Fruit fly (Drosophila melanogaster) whole organism, wandering third instar larva: ENCODE results near the gene Cyp28c1.

Experiments used
- Abd-B ChIP-seq: fragments of >200 bp; optimal IDR thresholded peaks from 2 replicates; lab custom pipeline; 2017; ENCODE audit warnings: missing biosample characterization, missing genetic modification characterization
- CG32264 ChIP-seq: fragments of 200-800 bp; sonication (Bioruptor generic); optimal IDR thresholded peaks from 2 replicates; lab custom pipeline; 2016; ENCODE audit warnings: missing biosample characterization, missing genetic modification characterization
- CG9705 ChIP-seq: fragments of 200-800 bp; sonication (Bioruptor generic); optimal IDR thresholded peaks from 2 replicates; lab custom pipeline; 2018; ENCODE audit warnings: missing biosample characterization, mild to moderate bottlenecking, missing genetic modification characterization
- CrebA ChIP-seq: fragments of 200-800 bp; sonication (Bioruptor generic); optimal IDR thresholded peaks from 2 replicates; lab custom pipeline; 2016; ENCODE audit warnings: missing biosample characterization, mild to moderate bottlenecking, missing genetic modification characterization, borderline replicate concordance
- Dfd ChIP-seq: fragments of >200 bp; optimal IDR thresholded peaks from 2 replicates; lab custom pipeline; 2017; ENCODE audit warnings: missing biosample characterization, missing genetic modification characterization
- Dif ChIP-seq: fragments of 200-275, 200-300 bp; sonication (Bioruptor generic); optimal IDR thresholded peaks from 2 replicates; lab custom pipeline; 2018; ENCODE audit warnings: missing biosample characterization, missing genetic modification characterization; ENCODE audit not compliant: partially characterized antibody
- HLH106 ChIP-seq: fragments of 200-800 bp; optimal IDR thresholded peaks from 3 replicates; lab custom pipeline; 2019; ENCODE audit warnings: missing biosample characterization, mild to moderate bottlenecking, missing genetic modification characterization, moderate library complexity
- Hnf4 ChIP-seq: fragments of 200-800 bp; sonication (Bioruptor generic); optimal IDR thresholded peaks from 2 replicates; lab custom pipeline; 2016; ENCODE audit warnings: missing biosample characterization, mild to moderate bottlenecking, missing genetic modification characterization
- Hr78 ChIP-seq: fragments of >200 bp; optimal IDR thresholded peaks from 2 replicates; lab custom pipeline; 2017; ENCODE audit warnings: missing biosample characterization, missing genetic modification characterization
- Hr83 ChIP-seq: fragments of 200-300 bp; sonication (Bioruptor generic); optimal IDR thresholded peaks from 2 replicates; lab custom pipeline; 2016; ENCODE audit warnings: missing biosample characterization, mild to moderate bottlenecking, missing genetic modification characterization, moderate library complexity; ENCODE audit not compliant: poor library complexity, severe bottlenecking
- Jra ChIP-seq: sonication (Bioruptor generic); optimal IDR thresholded peaks from 2 replicates; lab custom pipeline; 2016; ENCODE audit warnings: missing biosample characterization, missing genetic modification characterization
- Mio ChIP-seq: sonication (Bioruptor generic); optimal IDR thresholded peaks from 2 replicates; lab custom pipeline; 2016; ENCODE audit warnings: missing biosample characterization, missing genetic modification characterization
- Myc ChIP-seq: fragments of >200 bp; optimal IDR thresholded peaks from 2 replicates; lab custom pipeline; 2017
- N ChIP-seq: fragments of >200 bp; optimal IDR thresholded peaks from 2 replicates; lab custom pipeline; 2018; ENCODE audit warnings: missing biosample characterization, missing external identifiers, missing genetic modification characterization
- OdsH ChIP-seq: fragments of 200-800 bp; sonication (Bioruptor generic); optimal IDR thresholded peaks from 2 replicates; lab custom pipeline; 2016; ENCODE audit warnings: missing biosample characterization, mild to moderate bottlenecking, missing genetic modification characterization
- Rel ChIP-seq, 2 experiments: fragments of 200-800 bp; sonication (Bioruptor generic) in 1 of 2; optimal IDR thresholded peaks; 2 replicates in 1 of 2; 3 replicates in 1 of 2; lab custom pipeline; 2016 to 2019; ENCODE audit warnings: mild to moderate bottlenecking in 2 of 2, missing biosample characterization in 2 of 2, missing genetic modification characterization in 2 of 2, moderate library complexity in 1 of 2
- Sp1 ChIP-seq: fragments of 200-800 bp; sonication (Bioruptor generic); optimal IDR thresholded peaks from 3 replicates; lab custom pipeline; 2019; ENCODE audit warnings: missing biosample characterization, mild to moderate bottlenecking, missing genetic modification characterization, moderate library complexity
- br ChIP-seq: fragments of 200-800 bp; sonication (Bioruptor generic); optimal IDR thresholded peaks from 2 replicates; lab custom pipeline; 2016; ENCODE audit warnings: missing biosample characterization, missing genetic modification characterization
- brk ChIP-seq: fragments of 200-800 bp; sonication (Bioruptor generic); optimal IDR thresholded peaks from 2 replicates; lab custom pipeline; 2016; ENCODE audit warnings: missing biosample characterization, mild to moderate bottlenecking, missing genetic modification characterization
- dl ChIP-seq, 2 experiments: fragments of 175-275, 200-275 bp in 1 of 2; fragments of 200-275 bp in 1 of 2; sonication (Bioruptor generic); optimal IDR thresholded peaks; lab custom pipeline; 2018; ENCODE audit warnings: mild to moderate bottlenecking in 2 of 2, missing biosample characterization in 2 of 2, missing genetic modification characterization in 2 of 2, moderate library complexity in 2 of 2; ENCODE audit not compliant: partially characterized antibody in 2 of 2, insufficient read depth in 1 of 2
- dmrt93B ChIP-seq: fragments of 200-800 bp; sonication (Bioruptor generic); optimal IDR thresholded peaks from 2 replicates; lab custom pipeline; 2018; ENCODE audit warnings: missing biosample characterization, mild to moderate bottlenecking, missing genetic modification characterization
- dsf ChIP-seq: sonication (Bioruptor generic); optimal IDR thresholded peaks from 2 replicates; lab custom pipeline; 2016; ENCODE audit warnings: missing biosample characterization, missing genetic modification characterization, borderline replicate concordance
- ey ChIP-seq: fragments of 200-800 bp; sonication (Bioruptor generic); optimal IDR thresholded peaks from 2 replicates; lab custom pipeline; 2016; ENCODE audit warnings: missing biosample characterization, missing genetic modification characterization
- foxo ChIP-seq, 2 experiments: fragments of 200-800 bp; sonication (Bioruptor generic); optimal IDR thresholded peaks; 2 replicates in 1 of 2; 3 replicates in 1 of 2; lab custom pipeline; 2016 to 2017; ENCODE audit warnings: missing biosample characterization in 2 of 2, missing genetic modification characterization in 2 of 2
- h ChIP-seq: fragments of 200-800 bp; sonication (Bioruptor generic); optimal IDR thresholded peaks from 3 replicates; lab custom pipeline; 2016; ENCODE audit warnings: missing biosample characterization, mild to moderate bottlenecking, missing genetic modification characterization
- lola ChIP-seq: fragments of >200 bp; optimal IDR thresholded peaks from 2 replicates; lab custom pipeline; 2017; ENCODE audit warnings: missing biosample characterization, missing genetic modification characterization
- pan ChIP-seq: fragments of >200 bp; optimal IDR thresholded peaks from 2 replicates; lab custom pipeline; 2017
- psq ChIP-seq: fragments of 200-800 bp; sonication (Bioruptor generic); optimal IDR thresholded peaks from 3 replicates; lab custom pipeline; 2017; ENCODE audit warnings: missing biosample characterization, mild to moderate bottlenecking, missing genetic modification characterization, moderate library complexity
- rgr ChIP-seq: fragments of 200-800 bp; sonication (Bioruptor generic); optimal IDR thresholded peaks from 3 replicates; lab custom pipeline; 2016; ENCODE audit warnings: missing biosample characterization, mild to moderate bottlenecking, missing genetic modification characterization
- sage ChIP-seq: fragments of 200-800 bp; sonication (Bioruptor generic); optimal IDR thresholded peaks from 2 replicates; lab custom pipeline; 2016; ENCODE audit warnings: missing biosample characterization, mild to moderate bottlenecking, missing genetic modification characterization
- sv ChIP-seq: fragments of 200-800 bp; sonication (Bioruptor generic); optimal IDR thresholded peaks from 3 replicates; lab custom pipeline; 2016; ENCODE audit warnings: missing biosample characterization, missing genetic modification characterization
- tai ChIP-seq: sonication (Bioruptor generic); optimal IDR thresholded peaks from 2 replicates; lab custom pipeline; 2016; ENCODE audit warnings: missing biosample characterization, missing genetic modification characterization
- usp ChIP-seq: fragments of >200 bp; optimal IDR thresholded peaks from 2 replicates; lab custom pipeline; 2017; ENCODE audit warnings: missing biosample characterization, missing genetic modification characterization
- woc ChIP-seq: sonication (Bioruptor generic); optimal IDR thresholded peaks from 2 replicates; lab custom pipeline; 2016; ENCODE audit warnings: missing biosample characterization, mild to moderate bottlenecking, missing genetic modification characterization

The Cyp28c1 gene

dm6 chrX:11821946-11822345 lies 17.5 kb upstream of the Cyp28c1 start:
- TF ChIP-seq foxo (GFP tag; optimal IDR thresholded peaks at IDR 0.05; lab: Kevin White, UChicago) (peak in 1 of 2 experiments; percentile 17), HLH106 (peak; percentile 19), psq (GFP tag; lab: Kevin White, UChicago) (no peak), rgr (GFP tag; lab: Kevin White, UChicago) (peak; percentile 5)

dm6 chrX:11823003-11823402 lies 16.4 kb upstream of the Cyp28c1 start:
- TF ChIP-seq Mio (no peak), foxo (GFP tag; optimal IDR thresholded peaks at IDR 0.05; lab: Kevin White, UChicago) (no peak), HLH106 (peak; percentile 12), br (GFP tag; lab: Kevin White, UChicago) (peak; percentile 34), sv (GFP tag; lab: Kevin White, UChicago) (no peak), usp (GFP tag; lab: Kevin White, UChicago) (no peak), Dif (GFP tag; lab: Kevin White, UChicago) (peak; percentile 65), dsf (no peak), OdsH (no peak), Sp1 (GFP tag; lab: Kevin White, UChicago) (peak; percentile 37), sage (GFP tag; lab: Kevin White, UChicago) (no peak), dmrt93B (no peak), h (GFP tag; lab: Kevin White, UChicago) (peak; percentile 6), lola (GFP tag; lab: Kevin White, UChicago) (no peak), brk (GFP tag; lab: Kevin White, UChicago) (no peak), CG9705 (GFP tag; lab: Kevin White, UChicago) (no peak), psq (GFP tag; lab: Kevin White, UChicago) (no peak), Abd-B (GFP tag; lab: Kevin White, UChicago) (no peak), CrebA (no peak), rgr (GFP tag; lab: Kevin White, UChicago) (peak; percentile 7), N (GFP tag; lab: Kevin White, UChicago) (no peak), Dfd (GFP tag; lab: Kevin White, UChicago) (no peak), Myc (lab: Kevin White, UChicago) (no peak), Hr78 (GFP tag; lab: Kevin White, UChicago) (no peak)
- TF ChIP-seq, all 38 proteins: peak for 6

- TF ChIP-seq Jra (GFP tag; lab: Kevin White, UChicago), result no peak
- no peak for TF ChIP-seq Abd-B (GFP tag; lab: Kevin White, UChicago)
- no peak for TF ChIP-seq pan (lab: Kevin White, UChicago)
- no peak for TF ChIP-seq CG32264 (GFP tag; lab: Kevin White, UChicago)
- no peak for TF ChIP-seq h (GFP tag; lab: Kevin White, UChicago)
- TF ChIP-seq Myc (lab: Kevin White, UChicago), result no peak
- no peak for TF ChIP-seq sv (GFP tag; lab: Kevin White, UChicago)
- TF ChIP-seq tai (GFP tag; lab: Kevin White, UChicago), result no peak
- no peak for TF ChIP-seq dl (GFP tag; optimal IDR thresholded peaks at IDR 0.05; lab: Kevin White, UChicago; ENCODE audit: insufficient read depth in 1 of 2, partially characterized antibody in 2 of 2)
- TF ChIP-seq Hnf4, result no peak
Measured at dm6 chrX:11828336-11829007, 10.9 kb upstream of the Cyp28c1 start.

dm6 chrX:11837926-11838325 lies 1.5 kb upstream of the Cyp28c1 start, which contains the start of gene CG15741:
CG15741 (minus strand) TSS chrX:11838026.
- no peak for TF ChIP-seq h (GFP tag; lab: Kevin White, UChicago)
- TF ChIP-seq Hr83 (GFP tag; lab: Kevin White, UChicago), result no peak
- TF ChIP-seq dmrt93B, result no peak
- TF ChIP-seq Rel (GFP tag; optimal IDR thresholded peaks at IDR 0.05; lab: Kevin White, UChicago), result no peak
- TF ChIP-seq Rel (tag; optimal IDR thresholded peaks at IDR 0.05; lab: Kevin White, UChicago), result no peak
- TF ChIP-seq ey (GFP tag; lab: Kevin White, UChicago), result no peak
- TF ChIP-seq Sp1 (GFP tag; lab: Kevin White, UChicago), result no peak
- no peak for TF ChIP-seq CG9705 (GFP tag; lab: Kevin White, UChicago)
- TF ChIP-seq CrebA, result no peak
- TF ChIP-seq dsf, result no peak
- no peak for TF ChIP-seq usp (GFP tag; lab: Kevin White, UChicago)
- TF ChIP-seq woc (GFP tag; lab: Kevin White, UChicago), result no peak
- TF ChIP-seq brk (GFP tag; lab: Kevin White, UChicago), result no peak
